Worm (Caenorhabditis elegans): ENCODE results near the gene F42A10.6.

The F42A10.6 gene

DNA sequence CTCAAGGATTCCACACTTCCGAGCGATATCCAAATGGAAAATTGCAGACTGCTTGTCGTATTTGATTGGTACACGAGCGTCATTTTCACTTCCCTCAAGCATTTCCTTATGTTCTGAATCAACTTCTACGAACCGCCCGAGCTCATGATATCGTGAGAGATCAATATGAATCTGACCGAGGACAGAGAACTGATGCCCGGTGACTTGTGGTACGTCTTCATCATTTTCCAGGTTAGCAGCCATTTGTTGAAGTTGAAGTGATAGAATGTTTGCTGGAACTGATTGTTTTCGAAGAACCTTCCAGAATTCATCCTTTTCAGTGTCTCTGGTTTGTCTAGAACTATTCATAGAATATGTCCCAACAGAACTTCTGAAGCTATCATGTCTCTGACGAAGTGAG is 10.0 kb downstream of the F42A10.6 start:
- TF ChIP-seq ces-1 (GFP tag; optimal IDR thresholded peaks at IDR 0.05): no peak

DNA sequence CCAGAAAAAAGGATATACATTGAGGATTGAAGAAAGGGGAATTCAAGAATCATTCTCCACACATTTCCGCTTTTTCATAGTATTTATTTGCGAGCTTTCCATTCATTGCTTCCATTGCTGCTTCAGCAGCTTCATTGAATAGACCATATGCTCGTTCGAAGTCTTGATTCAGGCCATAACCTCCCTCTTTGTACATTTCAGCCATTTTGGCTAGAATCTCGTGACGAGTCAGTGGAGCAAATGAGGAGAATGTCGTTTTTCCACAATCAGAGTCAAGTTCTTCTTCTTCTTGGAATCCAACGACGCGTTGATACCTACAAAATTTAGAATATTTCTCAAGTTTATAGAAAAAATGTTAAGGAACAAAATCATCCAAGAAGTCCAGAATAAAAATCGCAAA is 11.4 kb downstream of the F42A10.6 start:
- no peak for TF ChIP-seq M03D4.4 (tag; optimal IDR thresholded peaks at IDR 0.05)
- TF ChIP-seq sem-2 (GFP tag; optimal IDR thresholded peaks at IDR 0.05): no peak
- no peak for TF ChIP-seq snpc-4 (tag; optimal IDR thresholded peaks at IDR 0.05)
- no peak for TF ChIP-seq mep-1 (tag; optimal IDR thresholded peaks at IDR 0.05)
- no peak for TF ChIP-seq cnd-1 (tag; optimal IDR thresholded peaks at IDR 0.05)
- no peak for TF ChIP-seq unc-120 (tag; optimal IDR thresholded peaks at IDR 0.05; ENCODE audit: poor library complexity, severe bottlenecking)
- no peak for TF ChIP-seq lin-13 (tag; optimal IDR thresholded peaks at IDR 0.05)
- no peak for TF ChIP-seq drap-1 (GFP tag; optimal IDR thresholded peaks at IDR 0.05)
- TF ChIP-seq nhr-12 (tag; optimal IDR thresholded peaks at IDR 0.05): no peak
- TF ChIP-seq lin-32 (GFP tag; optimal IDR thresholded peaks at IDR 0.05): no peak
- no peak for TF ChIP-seq blmp-1 (tag; optimal IDR thresholded peaks at IDR 0.05)
- TF ChIP-seq ham-2 (GFP tag; optimal IDR thresholded peaks at IDR 0.05): no peak
- TF ChIP-seq lsy-2 (tag; optimal IDR thresholded peaks at IDR 0.05): no peak

DNA sequence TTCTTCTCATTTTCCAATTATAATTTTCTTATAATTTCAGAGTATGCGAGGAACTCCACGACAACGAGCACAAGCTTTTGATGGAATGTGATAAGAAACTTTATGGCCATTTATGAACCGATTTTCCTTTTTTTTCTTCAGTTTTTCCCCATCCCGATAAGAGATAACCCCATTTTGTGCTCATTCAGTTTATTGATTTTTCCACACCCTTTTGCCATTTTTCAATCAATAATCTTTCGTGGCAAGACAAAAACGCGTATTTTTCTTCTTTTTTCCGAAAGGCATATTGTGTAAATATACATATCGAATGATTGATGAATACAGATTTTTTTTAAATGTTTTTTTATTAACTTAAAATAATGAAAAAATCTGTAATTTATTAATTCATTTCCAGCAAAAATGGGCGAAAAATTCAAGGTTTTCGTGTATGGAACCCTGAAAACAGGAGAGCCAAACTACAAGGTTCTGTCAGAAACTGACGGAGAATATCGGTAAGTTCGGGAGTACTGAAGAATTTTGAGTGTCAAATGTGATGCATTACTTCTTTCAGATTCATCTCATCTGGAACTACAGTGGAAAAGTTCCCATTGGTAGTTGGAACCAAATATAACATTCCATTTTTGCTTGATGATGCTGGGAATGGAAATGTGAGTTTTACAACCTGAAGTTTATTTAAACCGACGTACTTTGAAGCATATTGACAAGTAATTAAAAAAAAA is 12.2 kb downstream of the F42A10.6 start, which contains the start of gene F42A10.9:
Gene F42A10.9 (plus strand): TSS at position 321 of the 719 bp plus-strand sequence.
- no peak for TF ChIP-seq ceh-43 (GFP tag; optimal IDR thresholded peaks at IDR 0.05)
- no peak for TF ChIP-seq mab-5 (tag; optimal IDR thresholded peaks at IDR 0.05)
- no peak for TF ChIP-seq drap-1 (GFP tag; optimal IDR thresholded peaks at IDR 0.05)
- no peak for TF ChIP-seq lin-13 (tag; optimal IDR thresholded peaks at IDR 0.05)
- TF ChIP-seq nhr-12 (tag; optimal IDR thresholded peaks at IDR 0.05): no peak
- no peak for TF ChIP-seq sptf-1 (tag; optimal IDR thresholded peaks at IDR 0.05)
- TF ChIP-seq ztf-11 (tag; optimal IDR thresholded peaks at IDR 0.05): no peak
- TF ChIP-seq nhr-237 (tag; optimal IDR thresholded peaks at IDR 0.05): no peak
- no peak for TF ChIP-seq ham-2 (GFP tag; optimal IDR thresholded peaks at IDR 0.05)
- no peak for TF ChIP-seq cnd-1 (tag; optimal IDR thresholded peaks at IDR 0.05)
- TF ChIP-seq lsy-2 (tag; optimal IDR thresholded peaks at IDR 0.05): no peak
- TF ChIP-seq snpc-4 (tag; optimal IDR thresholded peaks at IDR 0.05): no peak
- TF ChIP-seq ces-1 (GFP tag; optimal IDR thresholded peaks at IDR 0.05): no peak
- TF ChIP-seq elt-3 (tag; optimal IDR thresholded peaks at IDR 0.05): no peak
- TF ChIP-seq unc-120 (tag; optimal IDR thresholded peaks at IDR 0.05; ENCODE audit: poor library complexity, severe bottlenecking): no peak
- TF ChIP-seq bed-3 (GFP tag; optimal IDR thresholded peaks at IDR 0.05): no peak
- TF ChIP-seq lin-32 (GFP tag; optimal IDR thresholded peaks at IDR 0.05): no peak
- no peak for TF ChIP-seq unc-39 (tag; optimal IDR thresholded peaks at IDR 0.05)
- no peak for TF ChIP-seq nhr-76 (tag; optimal IDR thresholded peaks at IDR 0.05)
- TF ChIP-seq hlh-1 (tag; optimal IDR thresholded peaks at IDR 0.05): no peak

DNA sequence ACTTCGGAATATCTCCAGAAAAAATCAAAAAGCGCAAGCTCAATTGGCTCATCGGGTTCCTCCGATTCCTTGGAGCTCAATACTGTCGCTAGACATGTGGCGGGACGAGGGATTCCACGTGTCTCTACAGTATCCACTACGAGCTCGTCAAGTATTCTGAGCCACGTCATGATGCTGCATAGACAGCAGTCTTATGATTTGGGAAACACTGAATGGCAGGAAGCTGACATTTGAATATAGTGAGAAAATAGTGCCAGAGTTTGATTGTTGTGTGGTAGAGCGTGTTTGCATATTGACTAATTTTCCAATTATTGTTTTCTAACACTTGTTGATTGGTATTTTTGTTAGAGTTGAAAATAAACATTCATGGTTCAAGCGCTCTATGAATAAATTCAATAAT is 13.3 kb downstream of the F42A10.6 start:
- TF ChIP-seq bed-3 (GFP tag; optimal IDR thresholded peaks at IDR 0.05): no peak

DNA sequence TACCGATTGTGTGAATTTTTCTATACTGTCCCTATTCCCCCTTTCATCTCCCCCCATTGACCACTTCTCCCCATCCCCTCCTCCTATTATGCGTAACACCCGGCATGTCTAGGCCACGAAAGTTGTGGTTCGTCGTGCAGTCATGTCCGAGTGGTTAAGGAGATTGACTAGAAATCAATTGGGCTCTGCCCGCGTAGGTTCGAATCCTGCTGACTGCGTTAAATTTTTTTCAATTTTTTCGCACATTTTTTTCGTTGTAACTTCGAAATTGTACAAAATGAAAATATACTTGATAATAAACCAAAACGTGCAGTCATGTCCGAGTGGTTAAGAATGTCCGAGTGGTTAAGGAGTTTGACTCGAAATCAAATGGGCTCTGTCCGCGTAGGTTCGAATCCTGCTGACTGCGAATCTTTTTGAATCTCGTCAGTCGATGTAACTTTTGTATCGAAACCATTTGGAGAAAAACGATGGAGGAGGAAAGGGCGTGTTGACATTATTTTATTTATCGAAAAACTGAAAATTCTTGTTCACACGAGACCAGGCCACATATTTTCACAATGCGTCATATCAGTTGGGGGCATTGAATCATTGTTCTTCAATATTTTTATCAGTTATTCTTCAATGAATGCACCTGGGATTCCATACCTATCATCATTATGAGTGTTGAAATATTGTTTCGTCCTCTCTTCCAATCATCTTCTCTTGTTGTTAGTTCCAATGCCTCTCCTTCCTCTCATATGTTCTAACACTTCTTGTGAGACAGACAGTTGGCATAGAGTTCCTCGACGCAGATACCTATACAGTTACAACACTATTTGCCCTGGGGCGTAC is 17.8 kb downstream of the F42A10.6 start, which contains the start of gene nfm-1:
Gene nfm-1 (plus strand): TSS at position 812 of the 834 bp plus-strand sequence.
- TF ChIP-seq bed-3 (GFP tag; optimal IDR thresholded peaks at IDR 0.05) (peak; percentile 70), unc-39 (tag; optimal IDR thresholded peaks at IDR 0.05) (peak; percentile 35), ces-1 (GFP tag; optimal IDR thresholded peaks at IDR 0.05) (peak; percentile 62), nhr-28 (tag; optimal IDR thresholded peaks at IDR 0.05) (no peak), sptf-1 (tag; optimal IDR thresholded peaks at IDR 0.05) (peak; percentile 92), ham-2 (GFP tag; optimal IDR thresholded peaks at IDR 0.05) (peak; percentile 71), unc-120 (tag; optimal IDR thresholded peaks at IDR 0.05; ENCODE audit: poor library complexity, severe bottlenecking) (peak; percentile 77), ceh-39 (tag; optimal IDR thresholded peaks at IDR 0.05) (no peak), drap-1 (GFP tag; optimal IDR thresholded peaks at IDR 0.05) (peak; percentile 90), nhr-76 (tag; optimal IDR thresholded peaks at IDR 0.05) (no peak), nhr-237 (tag; optimal IDR thresholded peaks at IDR 0.05) (no peak), M03D4.4 (tag; optimal IDR thresholded peaks at IDR 0.05) (peak; percentile 91), nhr-2 (tag; optimal IDR thresholded peaks at IDR 0.05) (no peak), flh-1 (GFP tag; optimal IDR thresholded peaks at IDR 0.05) (peak; percentile 66), ceh-43 (GFP tag; optimal IDR thresholded peaks at IDR 0.05) (peak; percentile 86), nhr-12 (tag; optimal IDR thresholded peaks at IDR 0.05) (no peak), hlh-1 (tag; optimal IDR thresholded peaks at IDR 0.05) (peak; percentile 89), mls-2 (tag; optimal IDR thresholded peaks at IDR 0.05) (peak; percentile 93), mep-1 (tag; optimal IDR thresholded peaks at IDR 0.05) (peak; percentile 71), unc-62 (GFP tag; optimal IDR thresholded peaks at IDR 0.05) (peak; percentile 47), ztf-11 (tag; optimal IDR thresholded peaks at IDR 0.05) (no peak), elt-3 (tag; optimal IDR thresholded peaks at IDR 0.05) (no peak), mab-5 (tag; optimal IDR thresholded peaks at IDR 0.05) (no peak), cnd-1 (tag; optimal IDR thresholded peaks at IDR 0.05) (peak; percentile 89), zip-8 (tag; optimal IDR thresholded peaks at IDR 0.05) (no peak), lin-13 (tag; optimal IDR thresholded peaks at IDR 0.05) (no peak), ceh-83 (GFP tag; optimal IDR thresholded peaks at IDR 0.05) (peak; percentile 87), elt-1 (tag; optimal IDR thresholded peaks at IDR 0.05; ENCODE audit: borderline replicate concordance, insufficient read depth) (no peak), blmp-1 (tag; optimal IDR thresholded peaks at IDR 0.05) (no peak), pha-4 (tag; optimal IDR thresholded peaks at IDR 0.05) (peak; percentile 19), lsy-2 (tag; optimal IDR thresholded peaks at IDR 0.05) (peak; percentile 35), sem-2 (GFP tag; optimal IDR thresholded peaks at IDR 0.05) (peak; percentile 86), tbx-8 (GFP tag; optimal IDR thresholded peaks at IDR 0.05) (peak; percentile 73)

Data from whole organism, mixed stage, embryonic.